Worm (Caenorhabditis elegans) whole organism, late embryonic: ENCODE measurements around the gene F31F7.1.

Experiments
- C08G9.2 ChIP-seq: sonication (generic microtip); optimal IDR thresholded peaks from 2 replicates; lab custom pipeline; 2016; ENCODE audit warnings: mild to moderate bottlenecking, missing genetic modification characterization, moderate library complexity, missing compliant biosample characterization
- C38D4.7 ChIP-seq: fragments of 200-800 bp; sonication (Bioruptor generic); optimal IDR thresholded peaks from 2 replicates; lab custom pipeline; 2018; ENCODE audit warnings: mild to moderate bottlenecking, missing genetic modification characterization, moderate library complexity, missing compliant biosample characterization
- F13H6.1 ChIP-seq: sonication (generic microtip); optimal IDR thresholded peaks from 2 replicates; lab custom pipeline; 2016; ENCODE audit warnings: missing genetic modification characterization, missing compliant biosample characterization
- K09A11.1 ChIP-seq: sonication (generic microtip); optimal IDR thresholded peaks from 2 replicates; lab custom pipeline; 2017; ENCODE audit warnings: antibody characterized with exemption, mild to moderate bottlenecking, missing genetic modification characterization, missing compliant biosample characterization; ENCODE audit not compliant: insufficient read depth
- T23F11.4 ChIP-seq: fragments of 200-800 bp; sonication (Bioruptor generic); optimal IDR thresholded peaks from 2 replicates; lab custom pipeline; 2018; ENCODE audit warnings: mild to moderate bottlenecking, missing genetic modification characterization, missing compliant biosample characterization
- Y22D7AL.16 ChIP-seq: sonication (generic microtip); optimal IDR thresholded peaks from 2 replicates; lab custom pipeline; 2016; ENCODE audit warnings: missing genetic modification characterization, missing compliant biosample characterization
- ceh-18 ChIP-seq: sonication (generic microtip); optimal IDR thresholded peaks from 2 replicates; lab custom pipeline; 2016; ENCODE audit warnings: missing genetic modification characterization, missing compliant biosample characterization
- ceh-2 ChIP-seq: sonication (generic microtip); optimal IDR thresholded peaks from 2 replicates; lab custom pipeline; 2016; ENCODE audit warnings: missing genotype, missing genetic modification characterization, missing compliant biosample characterization
- ceh-24 ChIP-seq: sonication (generic microtip); optimal IDR thresholded peaks from 2 replicates; lab custom pipeline; 2016; ENCODE audit warnings: mild to moderate bottlenecking, missing genetic modification characterization, missing compliant biosample characterization
- ceh-31 ChIP-seq: sonication (generic microtip); optimal IDR thresholded peaks from 2 replicates; lab custom pipeline; 2016; ENCODE audit warnings: missing genetic modification characterization, missing compliant biosample characterization
- ceh-34 ChIP-seq: sonication (generic microtip); optimal IDR thresholded peaks from 2 replicates; lab custom pipeline; 2016; ENCODE audit warnings: mild to moderate bottlenecking, missing genetic modification characterization, missing compliant biosample characterization
- ceh-45 ChIP-seq: fragments of 200-800 bp; sonication (Bioruptor generic); IDR thresholded peaks from 2 replicates; pipeline ENCODE4 v1.3.6; 2022; ENCODE audit warnings: missing genetic modification reagents, missing genetic modification characterization, missing compliant biosample characterization
- ceh-48 ChIP-seq: sonication (generic microtip); optimal IDR thresholded peaks from 2 replicates; lab custom pipeline; 2016; ENCODE audit warnings: missing genetic modification characterization, inconsistent platforms, missing compliant biosample characterization
- che-1 ChIP-seq: sonication (generic microtip); optimal IDR thresholded peaks from 2 replicates; lab custom pipeline; 2016; ENCODE audit warnings: mild to moderate bottlenecking, missing genetic modification characterization, missing compliant biosample characterization
- dmd-4 ChIP-seq: sonication (generic microtip); optimal IDR thresholded peaks from 2 replicates; lab custom pipeline; 2016; ENCODE audit warnings: borderline replicate concordance, missing genetic modification characterization, missing compliant biosample characterization
- dve-1 ChIP-seq: sonication (generic microtip); optimal IDR thresholded peaks from 2 replicates; lab custom pipeline; 2017; ENCODE audit warnings: antibody characterized with exemption, mild to moderate bottlenecking, missing genetic modification characterization, missing compliant biosample characterization
- elt-2 ChIP-seq: sonication (generic microtip); optimal IDR thresholded peaks from 2 replicates; lab custom pipeline; 2016; ENCODE audit warnings: missing genetic modification reagents, missing genetic modification characterization, missing compliant biosample characterization
- elt-4 ChIP-seq: sonication (generic microtip); optimal IDR thresholded peaks from 2 replicates; lab custom pipeline; 2016; ENCODE audit warnings: missing genetic modification characterization, missing compliant biosample characterization
- eyg-1 ChIP-seq: sonication (generic microtip); optimal IDR thresholded peaks from 2 replicates; lab custom pipeline; 2016; ENCODE audit warnings: missing genotype, missing genetic modification characterization, missing compliant biosample characterization
- fax-1 ChIP-seq: sonication (generic microtip); optimal IDR thresholded peaks from 2 replicates; lab custom pipeline; 2016; ENCODE audit warnings: missing genotype, missing genetic modification characterization, missing compliant biosample characterization
- fkh-6 ChIP-seq: sonication (generic microtip); optimal IDR thresholded peaks from 2 replicates; lab custom pipeline; 2016; ENCODE audit warnings: missing genetic modification characterization, missing compliant biosample characterization
- gmeb-2 ChIP-seq: sonication (generic microtip); optimal IDR thresholded peaks from 2 replicates; lab custom pipeline; 2016; ENCODE audit warnings: missing genetic modification characterization, inconsistent platforms, missing compliant biosample characterization
- hlh-15 ChIP-seq: sonication (generic microtip); optimal IDR thresholded peaks from 2 replicates; lab custom pipeline; 2016; ENCODE audit warnings: missing genetic modification characterization, missing compliant biosample characterization
- lim-6 ChIP-seq: sonication (generic microtip); optimal IDR thresholded peaks from 2 replicates; lab custom pipeline; 2016; ENCODE audit warnings: missing genetic modification characterization, missing compliant biosample characterization
- lin-11 ChIP-seq: fragments of 200-800 bp; sonication (Bioruptor generic); optimal IDR thresholded peaks from 2 replicates; lab custom pipeline; 2018; ENCODE audit warnings: mild to moderate bottlenecking, missing genetic modification characterization, missing compliant biosample characterization
- mec-3 ChIP-seq: sonication (generic microtip); optimal IDR thresholded peaks from 2 replicates; lab custom pipeline; 2016; ENCODE audit warnings: borderline replicate concordance, missing genetic modification characterization, missing compliant biosample characterization
- nfya-1 ChIP-seq: sonication (generic microtip); optimal IDR thresholded peaks from 2 replicates; lab custom pipeline; 2017; ENCODE audit warnings: missing genetic modification characterization, mild to moderate bottlenecking, missing compliant biosample characterization, antibody characterized with exemption, moderate library complexity
- nhr-11 ChIP-seq: fragments of 150-350 bp; optimal IDR thresholded peaks from 2 replicates; lab custom pipeline; 2014; ENCODE audit warnings: missing biosample characterization, missing genetic modification characterization
- nhr-232 ChIP-seq: sonication (generic microtip); optimal IDR thresholded peaks from 2 replicates; lab custom pipeline; 2016; ENCODE audit warnings: missing genetic modification characterization, missing compliant biosample characterization
- npax-4 ChIP-seq: sonication (generic microtip); optimal IDR thresholded peaks from 2 replicates; lab custom pipeline; 2016; ENCODE audit warnings: missing genetic modification characterization, missing compliant biosample characterization
- odd-2 ChIP-seq: sonication (generic microtip); optimal IDR thresholded peaks from 2 replicates; lab custom pipeline; 2017; ENCODE audit warnings: antibody characterized with exemption, mild to moderate bottlenecking, missing genetic modification characterization, missing compliant biosample characterization
- pag-3 ChIP-seq: sonication (generic microtip); optimal IDR thresholded peaks from 2 replicates; lab custom pipeline; 2016; ENCODE audit warnings: missing compliant biosample characterization, missing genetic modification characterization, borderline replicate concordance
- pax-1 ChIP-seq: fragments of 150-350 bp; optimal IDR thresholded peaks from 2 replicates; lab custom pipeline; 2014; ENCODE audit warnings: missing biosample characterization, missing genetic modification characterization
- pha-2 ChIP-seq: sonication (generic microtip); optimal IDR thresholded peaks from 2 replicates; lab custom pipeline; 2017; ENCODE audit warnings: mild to moderate bottlenecking, missing genetic modification characterization, missing compliant biosample characterization
- pha-4 ChIP-seq: fragments of 150-350 bp; optimal IDR thresholded peaks from 2 replicates; lab custom pipeline; 2018; ENCODE audit warnings: missing biosample characterization, missing genetic modification reagents, missing genetic modification characterization
- pqm-1 ChIP-seq: sonication (generic microtip); optimal IDR thresholded peaks from 2 replicates; lab custom pipeline; 2016; ENCODE audit warnings: missing genetic modification characterization, missing compliant biosample characterization
- ref-2 ChIP-seq: sonication (generic microtip); optimal IDR thresholded peaks from 2 replicates; lab custom pipeline; 2016; ENCODE audit warnings: missing genetic modification characterization, missing compliant biosample characterization
- sox-4 ChIP-seq: sonication (generic microtip); optimal IDR thresholded peaks from 2 replicates; lab custom pipeline; 2017; ENCODE audit warnings: mild to moderate bottlenecking, missing genetic modification characterization, inconsistent platforms, missing compliant biosample characterization
- syd-9 ChIP-seq: sonication (generic microtip); optimal IDR thresholded peaks from 2 replicates; lab custom pipeline; 2016; ENCODE audit warnings: mild to moderate bottlenecking, missing genetic modification characterization, moderate library complexity, missing compliant biosample characterization
- tbx-2 ChIP-seq: sonication (generic microtip); optimal IDR thresholded peaks from 2 replicates; lab custom pipeline; 2016; ENCODE audit warnings: missing genetic modification characterization, missing compliant biosample characterization
- tbx-7 ChIP-seq: sonication (generic microtip); optimal IDR thresholded peaks from 2 replicates; lab custom pipeline; 2016; ENCODE audit warnings: missing genotype, missing genetic modification characterization, missing compliant biosample characterization
- unc-42 ChIP-seq: sonication (generic microtip); optimal IDR thresholded peaks from 2 replicates; lab custom pipeline; 2016; ENCODE audit warnings: missing genotype, missing genetic modification characterization, missing compliant biosample characterization
- unc-55 ChIP-seq: sonication (generic microtip); optimal IDR thresholded peaks from 2 replicates; lab custom pipeline; 2017; ENCODE audit warnings: missing biosample characterization, missing genetic modification reagents, missing genetic modification characterization
- unc-86 ChIP-seq: sonication (generic microtip); optimal IDR thresholded peaks from 2 replicates; lab custom pipeline; 2016; ENCODE audit warnings: missing genetic modification characterization, missing compliant biosample characterization
- ztf-16 ChIP-seq: sonication (generic microtip); optimal IDR thresholded peaks from 2 replicates; lab custom pipeline; 2017; ENCODE audit warnings: missing genetic modification characterization, missing compliant biosample characterization

The F31F7.1 gene

DNA sequence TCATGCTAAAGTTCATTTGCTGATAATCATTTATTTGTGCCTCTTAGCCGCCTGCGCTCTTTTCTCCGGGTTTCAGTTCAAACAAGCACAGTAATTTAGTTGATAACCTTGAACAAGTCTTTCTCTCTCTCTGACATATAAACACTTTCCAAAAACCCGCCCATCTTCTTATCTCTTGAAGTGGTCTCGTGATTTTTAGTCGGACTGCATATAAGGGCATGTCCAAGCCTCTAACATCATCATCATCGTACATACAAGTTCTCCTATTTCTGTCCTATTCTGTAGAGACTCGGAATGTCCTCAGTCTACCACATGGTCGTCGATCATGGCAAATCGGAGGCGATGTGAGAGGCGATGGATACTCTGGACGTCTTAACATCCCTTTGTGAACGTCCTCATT, at the start of gene F31F7.1:
F31F7.1 (plus strand) TSS at position 235 of the 400 bp plus-strand sequence.
- TF ChIP-seq ref-2 (tag; lab: Kevin White, UChicago), result no peak
- peak; percentile 21 for TF ChIP-seq elt-2 (tag; lab: Kevin White, UChicago)
- no peak for TF ChIP-seq T23F11.4 (GFP tag; lab: Kevin White, UChicago)
- TF ChIP-seq C38D4.7, result no peak

DNA sequence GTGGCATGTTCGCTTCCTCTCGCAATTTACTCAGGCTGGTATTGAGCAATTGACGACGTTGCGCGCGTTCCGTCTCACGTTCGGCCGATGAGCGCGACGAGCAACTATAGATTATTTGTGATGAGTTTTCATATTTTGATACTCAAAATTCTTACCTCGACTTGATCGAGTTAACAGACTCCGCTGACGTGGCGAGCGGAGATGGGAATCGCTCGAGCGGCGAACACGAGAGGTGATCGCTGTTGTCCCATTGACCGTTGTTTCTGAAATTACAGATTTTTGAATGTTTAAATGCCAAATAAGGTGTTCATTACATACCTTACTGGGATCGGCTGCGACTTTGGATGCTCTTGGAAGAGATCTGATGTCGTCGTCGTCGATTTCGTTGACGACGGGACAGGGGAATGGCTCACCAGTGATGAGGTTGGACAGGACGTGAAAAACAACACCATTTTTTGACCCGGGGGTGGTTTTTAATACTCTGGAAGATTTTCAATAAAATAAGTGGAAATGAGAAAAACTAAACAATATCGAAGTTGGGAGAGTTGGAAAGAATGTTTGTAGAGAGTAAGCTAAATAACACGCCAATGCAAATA, 49.6 kb upstream of the F31F7.1 start, which contains the start of gene W06H8.6:
W06H8.6 (minus strand) TSS at position 481 of the 596 bp plus-strand sequence.
- no peak for TF ChIP-seq ceh-24 (tag; lab: Kevin White, UChicago)
- TF ChIP-seq ceh-18 (tag; lab: Kevin White, UChicago), result no peak
- no peak for TF ChIP-seq npax-4
- TF ChIP-seq Y22D7AL.16 (tag; lab: Kevin White, UChicago), result no peak
- TF ChIP-seq C38D4.7, result no peak
- TF ChIP-seq tbx-7 (tag; lab: Kevin White, UChicago), result no peak

DNA sequence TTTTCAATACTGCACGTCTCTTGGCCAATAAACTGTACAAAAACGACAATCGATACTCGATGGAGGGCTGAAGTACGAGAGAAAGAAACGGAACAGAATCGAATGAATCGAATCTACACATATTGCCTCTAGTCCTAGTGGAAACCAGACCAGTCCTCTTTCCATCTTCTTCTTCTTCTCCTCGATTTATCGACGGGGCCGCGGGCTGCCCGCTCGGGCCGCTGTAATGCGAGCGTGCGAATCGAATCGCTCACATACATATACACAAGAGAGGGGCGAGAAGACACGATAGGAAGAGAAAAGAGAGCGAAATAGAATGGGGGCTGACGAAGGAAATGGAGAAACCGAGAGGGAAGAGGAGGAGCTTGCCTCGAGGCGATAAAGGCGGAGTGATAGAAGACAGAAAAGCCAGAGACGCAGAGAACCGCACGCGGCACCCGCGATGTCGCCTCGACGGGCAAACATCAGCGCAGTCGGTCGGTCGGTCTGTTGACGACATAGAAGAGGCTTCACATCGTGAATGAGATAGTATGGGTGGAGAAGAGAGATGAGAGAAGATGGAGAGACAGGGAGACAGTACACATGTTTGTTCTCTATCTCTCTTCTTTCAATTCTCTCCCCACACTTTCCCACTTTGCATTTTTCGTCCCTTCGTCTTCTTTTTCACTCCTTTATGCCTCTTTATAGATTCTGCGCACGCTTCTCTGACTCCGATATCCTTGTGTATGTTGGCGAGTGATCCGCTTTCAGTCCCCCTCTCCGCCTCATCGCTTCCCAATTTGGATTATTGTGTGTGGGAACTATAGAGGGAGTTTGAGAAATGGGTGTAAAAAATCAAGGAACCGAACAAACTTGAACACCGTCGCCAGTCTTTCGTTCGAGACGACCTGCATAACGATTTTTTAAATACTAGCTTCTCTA, 48.7 kb upstream of the F31F7.1 start:
- no peak for TF ChIP-seq lim-6 (tag; lab: Kevin White, UChicago)
- TF ChIP-seq F13H6.1 (tag; lab: Kevin White, UChicago), result peak; percentile 84
- no peak for TF ChIP-seq ceh-24 (tag; lab: Kevin White, UChicago)
- TF ChIP-seq unc-86, result peak; percentile 69
- peak; percentile 37 for TF ChIP-seq ztf-16 (tag; lab: Kevin White, UChicago)
- TF ChIP-seq gmeb-2 (tag; lab: Kevin White, UChicago), result no peak
- TF ChIP-seq pag-3, result no peak
- TF ChIP-seq ceh-45, result no peak
- no peak for TF ChIP-seq nhr-11 (tag; lab: Kevin White, UChicago)
- TF ChIP-seq pqm-1, result peak; percentile 48
- no peak for TF ChIP-seq dmd-4 (tag; lab: Kevin White, UChicago)
- TF ChIP-seq C08G9.2, result peak; percentile 64
- TF ChIP-seq che-1, result no peak
- TF ChIP-seq hlh-15 (tag; lab: Kevin White, UChicago), result no peak
- TF ChIP-seq pha-4 (tag; lab: Kevin White, UChicago), result no peak
- peak; percentile 62 for TF ChIP-seq pha-2 (tag; lab: Kevin White, UChicago)
- TF ChIP-seq ceh-31 (tag; lab: Kevin White, UChicago), result peak; percentile 96
- TF ChIP-seq ref-2 (tag; lab: Kevin White, UChicago), result peak; percentile 94
- peak; percentile 10 for TF ChIP-seq odd-2 (tag; lab: Kevin White, UChicago)
- peak; percentile 74 for TF ChIP-seq syd-9
- TF ChIP-seq unc-55, result peak; percentile 83
- peak; percentile 47 for TF ChIP-seq pax-1 (tag; lab: Kevin White, UChicago)
- TF ChIP-seq tbx-2, result peak; percentile 90
- peak; percentile 72 for TF ChIP-seq ceh-48 (tag; lab: Kevin White, UChicago)
- TF ChIP-seq unc-42, result peak; percentile 84
- peak; percentile 39 for TF ChIP-seq fax-1 (tag; lab: Kevin White, UChicago)
- TF ChIP-seq sox-4 (tag; lab: Kevin White, UChicago), result peak; percentile 41
- TF ChIP-seq elt-2 (tag; lab: Kevin White, UChicago), result peak; percentile 60
- TF ChIP-seq lin-11 (tag; lab: Kevin White, UChicago), result no peak
- peak; percentile 71 for TF ChIP-seq dve-1 (tag; lab: Kevin White, UChicago)
- no peak for TF ChIP-seq mec-3 (tag; lab: Kevin White, UChicago)
- TF ChIP-seq nhr-232 (tag; lab: Kevin White, UChicago), result no peak
- TF ChIP-seq nfya-1 (tag; lab: Kevin White, UChicago), result peak; percentile 92
- peak; percentile 98 for TF ChIP-seq ceh-34 (tag; lab: Kevin White, UChicago)
- no peak for TF ChIP-seq elt-4 (tag; lab: Kevin White, UChicago)
- no peak for TF ChIP-seq fkh-6 (tag; lab: Kevin White, UChicago)
- peak; percentile 31 for TF ChIP-seq eyg-1 (tag; lab: Kevin White, UChicago)
- peak; percentile 54 for TF ChIP-seq K09A11.1 (tag; lab: Kevin White, UChicago)
- TF ChIP-seq ceh-2 (tag; lab: Kevin White, UChicago), result peak; percentile 71
